Worm (Caenorhabditis elegans) whole organism, L4/young adult: ENCODE data around the gene C25F9.14.

Experiments
- W03F9.2 ChIP-seq: fragments of 150-350 bp; optimal IDR thresholded peaks from 2 replicates; lab custom pipeline; 2014; ENCODE audit warnings: missing biosample characterization, missing genetic modification characterization
- dao-5 ChIP-seq: sonication (generic microtip); optimal IDR thresholded peaks from 2 replicates; lab custom pipeline; 2016; ENCODE audit warnings: missing genotype, missing genetic modification characterization, moderate library complexity, missing compliant biosample characterization
- him-1 ChIP-seq: sonication (generic microtip); optimal IDR thresholded peaks from 2 replicates; lab custom pipeline; 2016; ENCODE audit warnings: missing genotype, missing genetic modification reagents, missing genetic modification characterization, missing compliant biosample characterization

C25F9.14 gene

ce11 chrV:19436307-19436706, at the start of gene C25F9.14:
Gene C25F9.14, plus strand, starts transcription at chrV:19436484.
- TF ChIP-seq dao-5 (tag; lab: Kevin White, UChicago) (no peak), W03F9.2 (tag; lab: Kevin White, UChicago) (no peak), him-1 (tag; lab: Kevin White, UChicago) (no peak)

- TF ChIP-seq him-1 (tag; lab: Kevin White, UChicago) (no peak), dao-5 (tag; lab: Kevin White, UChicago) (no peak), W03F9.2 (tag; lab: Kevin White, UChicago) (no peak)
Measured at ce11 chrV:19390029-19390428, 46.3 kb upstream of the C25F9.14 start, which contains the start of gene slcr-46.2. Gene slcr-46.2, minus strand, starts transcription at chrV:19390129.

ce11 chrV:19391242-19391641, 45.0 kb upstream of the C25F9.14 start:
- TF ChIP-seq him-1 (tag; lab: Kevin White, UChicago): no peak
- TF ChIP-seq dao-5 (tag; lab: Kevin White, UChicago): no peak
- TF ChIP-seq W03F9.2 (tag; lab: Kevin White, UChicago): no peak

- TF ChIP-seq dao-5 (tag; lab: Kevin White, UChicago) (no peak), W03F9.2 (tag; lab: Kevin White, UChicago) (no peak), him-1 (tag; lab: Kevin White, UChicago) (no peak)
Measured at ce11 chrV:19394750-19395149, 41.5 kb upstream of the C25F9.14 start, which contains the start of gene C25F9.8. Gene C25F9.8, plus strand, starts transcription at chrV:19395050.

ce11 chrV:19396576-19397313, 39.5 kb upstream of the C25F9.14 start:
- no peak for TF ChIP-seq him-1 (tag; lab: Kevin White, UChicago)
- TF ChIP-seq dao-5 (tag; lab: Kevin White, UChicago): no peak
- TF ChIP-seq W03F9.2 (tag; lab: Kevin White, UChicago): no peak

- TF ChIP-seq dao-5 (tag; lab: Kevin White, UChicago): no peak
- no peak for TF ChIP-seq W03F9.2 (tag; lab: Kevin White, UChicago)
- TF ChIP-seq him-1 (tag; lab: Kevin White, UChicago): no peak
Measured at ce11 chrV:19398396-19398795, 37.9 kb upstream of the C25F9.14 start.

- no peak for TF ChIP-seq W03F9.2 (tag; lab: Kevin White, UChicago)
- no peak for TF ChIP-seq him-1 (tag; lab: Kevin White, UChicago)
- TF ChIP-seq dao-5 (tag; lab: Kevin White, UChicago): no peak
Measured at ce11 chrV:19398882-19399281, 37.4 kb upstream of the C25F9.14 start, which contains the start of gene C25F9.13. Gene C25F9.13, minus strand, starts transcription at chrV:19398982.

ce11 chrV:19400619-19401018, 35.7 kb upstream of the C25F9.14 start, which contains the start of gene srw-86:
Gene srw-86, minus strand, starts transcription at chrV:19400719.
- TF ChIP-seq him-1 (tag; lab: Kevin White, UChicago) (no peak), dao-5 (tag; lab: Kevin White, UChicago) (no peak), W03F9.2 (tag; lab: Kevin White, UChicago) (no peak)

ce11 chrV:19401429-19401828, 34.9 kb upstream of the C25F9.14 start:
- TF ChIP-seq W03F9.2 (tag; lab: Kevin White, UChicago) (no peak), dao-5 (tag; lab: Kevin White, UChicago) (no peak), him-1 (tag; lab: Kevin White, UChicago) (no peak)

ce11 chrV:19402855-19403254, 33.4 kb upstream of the C25F9.14 start, which contains the start of gene C25F9.12:
Gene C25F9.12, minus strand, starts transcription at chrV:19402955.
- TF ChIP-seq dao-5 (tag; lab: Kevin White, UChicago): no peak
- no peak for TF ChIP-seq W03F9.2 (tag; lab: Kevin White, UChicago)
- TF ChIP-seq him-1 (tag; lab: Kevin White, UChicago): no peak

ce11 chrV:19403619-19404018, 32.7 kb upstream of the C25F9.14 start:
- no peak for TF ChIP-seq him-1 (tag; lab: Kevin White, UChicago)
- no peak for TF ChIP-seq W03F9.2 (tag; lab: Kevin White, UChicago)
- TF ChIP-seq dao-5 (tag; lab: Kevin White, UChicago): no peak

ce11 chrV:19405276-19405815, 30.9 kb upstream of the C25F9.14 start, which contains the start of the genes C25F9.6 and C25F9.10:
Gene C25F9.6, minus strand, starts transcription at chrV:19405326.
Gene C25F9.10, plus strand, starts transcription at chrV:19405729.
- no peak for TF ChIP-seq W03F9.2 (tag; lab: Kevin White, UChicago)
- TF ChIP-seq dao-5 (tag; lab: Kevin White, UChicago): no peak
- TF ChIP-seq him-1 (tag; lab: Kevin White, UChicago): no peak

ce11 chrV:19410663-19411062, 25.6 kb upstream of the C25F9.14 start, which contains the start of gene C25F9.5:
Gene C25F9.5, minus strand, starts transcription at chrV:19410857.
- TF ChIP-seq W03F9.2 (tag; lab: Kevin White, UChicago) (no peak), him-1 (tag; lab: Kevin White, UChicago) (no peak), dao-5 (tag; lab: Kevin White, UChicago) (no peak)
